Worm (Caenorhabditis elegans): Measurements from ENCODE around the gene lgg-1.

lgg-1 gene

ce11 chrII:6366696-6367095 lies 19.2 kb upstream of the lgg-1 start, which contains the start of gene ctsa-4.1:
Gene ctsa-4.1 (plus strand): TSS chrII:6366996.
- TF ChIP-seq madf-6 (GFP tag; IDR thresholded peaks at IDR 0.05), result peak; percentile 49
- TF ChIP-seq C17E4.6 (GFP tag; IDR thresholded peaks at IDR 0.05), result no peak
- peak; percentile 7; the same call in 1 of the 2 replicates for TF ChIP-seq D2030.7 (GFP tag; IDR thresholded peaks at IDR 0.05)
- peak; percentile 39; the same call in 1 of the 2 replicates for TF ChIP-seq B0336.3 (GFP tag; IDR thresholded peaks at IDR 0.05)
- TF ChIP-seq lin-54 (GFP tag; optimal IDR thresholded peaks at IDR 0.05), result peak; percentile 24

- TF ChIP-seq bed-1 (GFP tag; IDR thresholded peaks at IDR 0.05) (no peak), egl-44 (GFP tag; IDR thresholded peaks at IDR 0.05) (no peak), cebp-2 (GFP tag; IDR thresholded peaks at IDR 0.05) (no peak), dox-1 (GFP tag; IDR thresholded peaks at IDR 0.05) (peak; percentile 63; the same call in 1 of the 2 replicates), Y79H2A.3 (GFP tag; conservative IDR thresholded peaks at IDR 0.05) (no peak), him-1 (tag; optimal IDR thresholded peaks at IDR 0.05) (peak; percentile 34), snpc-4 (GFP tag; optimal IDR thresholded peaks at IDR 0.05) (no peak), snpc-4 (tag; optimal IDR thresholded peaks at IDR 0.05) (peak in 1 of 4 experiments; percentile 17), attf-3 (GFP tag; conservative IDR thresholded peaks at IDR 0.05) (no peak), ztf-25 (GFP tag; IDR thresholded peaks at IDR 0.05) (no peak), tbp1 (GFP tag; optimal IDR thresholded peaks at IDR 0.05) (peak; percentile 31), aptf-2 (GFP tag; conservative IDR thresholded peaks at IDR 0.05) (no peak), mcd-1 (GFP tag; IDR thresholded peaks at IDR 0.05) (peak; percentile 34; the same call in 1 of the 2 replicates), F57C9.4 (tag; optimal IDR thresholded peaks at IDR 0.05) (no peak), ccch-3 (GFP tag; optimal IDR thresholded peaks at IDR 0.05) (no peak), Y53G8AR.9 (GFP tag; conservative IDR thresholded peaks at IDR 0.05) (no peak), D2030.7 (GFP tag; IDR thresholded peaks at IDR 0.05) (peak; percentile 84), ZK185.1 (tag; optimal IDR thresholded peaks at IDR 0.05; ENCODE audit: poor library complexity, severe bottlenecking) (no peak), madf-6 (GFP tag; IDR thresholded peaks at IDR 0.05) (peak; percentile 95), ztf-18 (tag; optimal IDR thresholded peaks at IDR 0.05) (peak; percentile 9), unc-130 (GFP tag; optimal IDR thresholded peaks at IDR 0.05) (peak; percentile 73), mel-28 (tag; optimal IDR thresholded peaks at IDR 0.05; ENCODE audit: borderline replicate concordance) (no peak), pha-4 (tag; optimal IDR thresholded peaks at IDR 0.05) (no peak), lin-40 (tag; optimal IDR thresholded peaks at IDR 0.05) (no peak), hmg-1.2 (GFP tag; IDR thresholded peaks at IDR 0.05) (no peak; the same call in 1 of the 2 replicates), lin-26 (GFP tag; IDR thresholded peaks at IDR 0.05) (no peak), ceh-40 (GFP tag; IDR thresholded peaks at IDR 0.05) (no peak), akir-1 (GFP tag; optimal IDR thresholded peaks at IDR 0.05) (no peak), ceh-100 (GFP tag; IDR thresholded peaks at IDR 0.05) (no peak), ztf-3 (GFP tag; optimal IDR thresholded peaks at IDR 0.05) (no peak), ztf-26 (tag; optimal IDR thresholded peaks at IDR 0.05) (no peak), efl-1 (GFP tag; optimal IDR thresholded peaks at IDR 0.05) (peak; percentile 96), K12H6.12 (tag; optimal IDR thresholded peaks at IDR 0.05) (no peak), B0336.3 (GFP tag; IDR thresholded peaks at IDR 0.05) (no peak), F49E8.2 (tag; optimal IDR thresholded peaks at IDR 0.05; ENCODE audit: insufficient read depth) (peak; percentile 68), unc-62 (GFP tag; optimal IDR thresholded peaks at IDR 0.05) (no peak), madf-8 (GFP tag; conservative IDR thresholded peaks at IDR 0.05) (peak; percentile 89), dpff-1 (tag; optimal IDR thresholded peaks at IDR 0.05) (no peak), lsl-1 (GFP tag; optimal IDR thresholded peaks at IDR 0.05) (peak; percentile 98), tlf-1 (GFP tag; optimal IDR thresholded peaks at IDR 0.05) (peak; percentile 20), F52B5.7 (tag; optimal IDR thresholded peaks at IDR 0.05) (no peak), hlh-26 (GFP tag; conservative IDR thresholded peaks at IDR 0.05) (no peak), egl-18 (GFP tag; IDR thresholded peaks at IDR 0.05) (no peak), T07F8.4 (tag; optimal IDR thresholded peaks at IDR 0.05) (no peak)
Measured at ce11 chrII:6365237-6365815, 17.8 kb upstream of the lgg-1 start, which contains the start of the genes ani-2 and clec-88. Gene ani-2 (minus strand): TSS chrII:6365367. Gene clec-88 (plus strand): TSS chrII:6365722.

Measured in whole organism, young adult.